Worm (Caenorhabditis elegans) whole organism, mixed stage, embryonic: ENCODE measurements around the gene F38B2.2.

ENCODE experiments used
- M03D4.4 ChIP-seq: sonication (generic microtip); optimal IDR thresholded peaks from 2 replicates; lab custom pipeline; 2017; ENCODE audit warnings: mild to moderate bottlenecking, missing genetic modification characterization, missing compliant biosample characterization
- bed-3 ChIP-seq: fragments of 200-800 bp; sonication (Bioruptor generic); optimal IDR thresholded peaks from 3 replicates; lab custom pipeline; 2018; ENCODE audit warnings: mild to moderate bottlenecking, missing genetic modification characterization, moderate library complexity, missing compliant biosample characterization
- blmp-1 ChIP-seq: fragments of 150-350 bp; optimal IDR thresholded peaks from 2 replicates; lab custom pipeline; 2014; ENCODE audit warnings: missing biosample characterization, missing genetic modification characterization
- ceh-39 ChIP-seq: fragments of 150-350 bp; optimal IDR thresholded peaks from 2 replicates; lab custom pipeline; 2014; ENCODE audit warnings: missing biosample characterization, missing genetic modification characterization
- ceh-43 ChIP-seq: fragments of 200-800 bp; sonication (Bioruptor generic); optimal IDR thresholded peaks from 2 replicates; lab custom pipeline; 2018; ENCODE audit warnings: mild to moderate bottlenecking, missing genetic modification characterization, moderate library complexity, missing compliant biosample characterization
- ceh-83 ChIP-seq: fragments of 200-800 bp; sonication (Bioruptor generic); optimal IDR thresholded peaks from 2 replicates; lab custom pipeline; 2018; ENCODE audit warnings: mild to moderate bottlenecking, missing genetic modification characterization, missing compliant biosample characterization
- ces-1 ChIP-seq: fragments of 150-350 bp; optimal IDR thresholded peaks from 2 replicates; lab custom pipeline; 2014; ENCODE audit warnings: missing biosample characterization, missing genetic modification reagents, missing genetic modification characterization
- cnd-1 ChIP-seq: fragments of 200-800 bp; sonication (Bioruptor generic); optimal IDR thresholded peaks from 2 replicates; lab custom pipeline; 2018; ENCODE audit warnings: mild to moderate bottlenecking, missing genetic modification characterization, missing compliant biosample characterization
- drap-1 ChIP-seq: fragments of 200-800 bp; sonication (Bioruptor generic); optimal IDR thresholded peaks from 3 replicates; lab custom pipeline; 2018; ENCODE audit warnings: mild to moderate bottlenecking, missing genetic modification characterization, missing compliant biosample characterization
- elt-1 ChIP-seq: sonication (generic microtip); optimal IDR thresholded peaks from 2 replicates; lab custom pipeline; 2017; ENCODE audit warnings: missing genetic modification characterization, mild to moderate bottlenecking, missing compliant biosample characterization, antibody characterized with exemption, moderate library complexity, borderline replicate concordance; ENCODE audit not compliant: insufficient read depth
- elt-3 ChIP-seq: fragments of 150-350 bp; optimal IDR thresholded peaks from 2 replicates; lab custom pipeline; 2014; ENCODE audit warnings: missing biosample characterization, missing genetic modification characterization
- ham-2 ChIP-seq: fragments of 200-800 bp; sonication (Bioruptor generic); optimal IDR thresholded peaks from 2 replicates; lab custom pipeline; 2018; ENCODE audit warnings: mild to moderate bottlenecking, missing genetic modification characterization, missing compliant biosample characterization
- hlh-1 ChIP-seq: fragments of 150-350 bp; optimal IDR thresholded peaks from 2 replicates; lab custom pipeline; 2014; ENCODE audit warnings: missing biosample characterization, missing genetic modification reagents, missing genetic modification characterization
- lin-13 ChIP-seq: fragments of 150-350 bp; optimal IDR thresholded peaks from 2 replicates; lab custom pipeline; 2014; ENCODE audit warnings: missing biosample characterization, missing genetic modification characterization
- lin-32 ChIP-seq: fragments of 200-800 bp; sonication (Bioruptor generic); optimal IDR thresholded peaks from 2 replicates; lab custom pipeline; 2018; ENCODE audit warnings: mild to moderate bottlenecking, missing genetic modification characterization, missing compliant biosample characterization
- mep-1 ChIP-seq: fragments of 150-350 bp; optimal IDR thresholded peaks from 2 replicates; lab custom pipeline; 2017; ENCODE audit warnings: missing biosample characterization, missing genetic modification reagents, missing genetic modification characterization, inconsistent platforms
- mls-2 ChIP-seq: sonication (generic microtip); optimal IDR thresholded peaks from 2 replicates; lab custom pipeline; 2016; ENCODE audit warnings: mild to moderate bottlenecking, missing genetic modification characterization, moderate library complexity, missing compliant biosample characterization
- nhr-12 ChIP-seq: fragments of 150-350 bp; optimal IDR thresholded peaks from 2 replicates; lab custom pipeline; 2014; ENCODE audit warnings: missing biosample characterization, missing genetic modification characterization
- nhr-2 ChIP-seq: fragments of 150-350 bp; optimal IDR thresholded peaks from 2 replicates; lab custom pipeline; 2014; ENCODE audit warnings: missing biosample characterization, missing genetic modification characterization
- nhr-237 ChIP-seq: fragments of 150-350 bp; optimal IDR thresholded peaks from 2 replicates; lab custom pipeline; 2014; ENCODE audit warnings: missing biosample characterization, missing genetic modification characterization
- nhr-28 ChIP-seq: fragments of 150-350 bp; optimal IDR thresholded peaks from 2 replicates; lab custom pipeline; 2014; ENCODE audit warnings: missing biosample characterization, missing genetic modification characterization
- nhr-76 ChIP-seq: sonication (generic microtip); optimal IDR thresholded peaks from 2 replicates; lab custom pipeline; 2017; ENCODE audit warnings: missing biosample characterization, missing genetic modification characterization
- pha-4 ChIP-seq: fragments of 150-350 bp; optimal IDR thresholded peaks from 2 replicates; lab custom pipeline; 2018; ENCODE audit warnings: missing biosample characterization, missing genetic modification reagents, missing genetic modification characterization
- sem-2 ChIP-seq: fragments of 200-800 bp; sonication (Bioruptor generic); optimal IDR thresholded peaks from 2 replicates; lab custom pipeline; 2018; ENCODE audit warnings: mild to moderate bottlenecking, missing genetic modification characterization, missing compliant biosample characterization
- snpc-4 ChIP-seq: fragments of 150-350 bp; optimal IDR thresholded peaks from 2 replicates; lab custom pipeline; 2014; ENCODE audit warnings: missing biosample characterization, missing genetic modification characterization
- sptf-1 ChIP-seq: sonication (generic microtip); optimal IDR thresholded peaks from 2 replicates; lab custom pipeline; 2017; ENCODE audit warnings: mild to moderate bottlenecking, missing genetic modification characterization, moderate library complexity, missing compliant biosample characterization
- tbx-8 ChIP-seq: fragments of 200-800 bp; sonication (Bioruptor generic); optimal IDR thresholded peaks from 2 replicates; lab custom pipeline; 2018; ENCODE audit warnings: mild to moderate bottlenecking, missing genetic modification characterization, moderate library complexity, missing compliant biosample characterization
- unc-120 ChIP-seq: sonication (generic microtip); optimal IDR thresholded peaks from 2 replicates; lab custom pipeline; 2017; ENCODE audit warnings: missing genetic modification characterization, missing compliant biosample characterization; ENCODE audit not compliant: poor library complexity, severe bottlenecking
- unc-39 ChIP-seq: fragments of 150-350 bp; optimal IDR thresholded peaks from 2 replicates; lab custom pipeline; 2014; ENCODE audit warnings: missing biosample characterization, missing genetic modification characterization
- zip-8 ChIP-seq: fragments of 150-350 bp; optimal IDR thresholded peaks from 2 replicates; lab custom pipeline; 2014; ENCODE audit warnings: missing biosample characterization, missing genetic modification characterization
- ztf-11 ChIP-seq: fragments of 150-350 bp; optimal IDR thresholded peaks from 2 replicates; lab custom pipeline; 2014; ENCODE audit warnings: missing biosample characterization, missing genetic modification characterization

The F38B2.2 gene

ce11 chrX:11296683-11297365 is 17.6 kb upstream of the F38B2.2 start, which contains the start of gene inx-2:
inx-2 (minus strand) TSS chrX:11296733.
- TF ChIP-seq sem-2 (GFP tag; lab: Kevin White, UChicago): no peak
- no peak for TF ChIP-seq blmp-1
- TF ChIP-seq nhr-237 (tag; lab: Kevin White, UChicago): no peak
- no peak for TF ChIP-seq unc-120 (tag; lab: Kevin White, UChicago)
- TF ChIP-seq M03D4.4 (tag; lab: Kevin White, UChicago): no peak
- no peak for TF ChIP-seq elt-1 (tag; lab: Kevin White, UChicago)
- no peak for TF ChIP-seq ces-1
- TF ChIP-seq elt-3 (tag; lab: Kevin White, UChicago): no peak
- peak; percentile 78 for TF ChIP-seq nhr-2 (tag; lab: Kevin White, UChicago)
- TF ChIP-seq unc-39: no peak
- TF ChIP-seq mls-2: peak; percentile 39
- TF ChIP-seq hlh-1 (tag; lab: Kevin White, UChicago): no peak
- TF ChIP-seq ztf-11 (tag; lab: Kevin White, UChicago): peak; percentile 10
- TF ChIP-seq sptf-1 (tag; lab: Kevin White, UChicago): no peak
- TF ChIP-seq cnd-1 (tag; lab: Kevin White, UChicago): peak; percentile 26
- TF ChIP-seq snpc-4 (tag; lab: Kevin White, UChicago): no peak
- no peak for TF ChIP-seq pha-4 (tag; lab: Kevin White, UChicago)
- TF ChIP-seq ceh-39 (tag; lab: Kevin White, UChicago): peak; percentile 48
- TF ChIP-seq mep-1 (tag; lab: Kevin White, UChicago): peak; percentile 12
- no peak for TF ChIP-seq ceh-83 (GFP tag; lab: Kevin White, UChicago)
- TF ChIP-seq nhr-76 (tag; lab: Kevin White, UChicago): no peak
- no peak for TF ChIP-seq ham-2 (GFP tag; lab: Kevin White, UChicago)
- no peak for TF ChIP-seq nhr-28 (tag; lab: Kevin White, UChicago)
- TF ChIP-seq bed-3: no peak
- TF ChIP-seq, all 35 proteins: peak for 6

ce11 chrX:11290528-11290927 is 11.4 kb upstream of the F38B2.2 start:
- no peak for TF ChIP-seq lin-13 (tag; lab: Kevin White, UChicago)
- TF ChIP-seq, all 35 proteins: peak for 0

DNA sequence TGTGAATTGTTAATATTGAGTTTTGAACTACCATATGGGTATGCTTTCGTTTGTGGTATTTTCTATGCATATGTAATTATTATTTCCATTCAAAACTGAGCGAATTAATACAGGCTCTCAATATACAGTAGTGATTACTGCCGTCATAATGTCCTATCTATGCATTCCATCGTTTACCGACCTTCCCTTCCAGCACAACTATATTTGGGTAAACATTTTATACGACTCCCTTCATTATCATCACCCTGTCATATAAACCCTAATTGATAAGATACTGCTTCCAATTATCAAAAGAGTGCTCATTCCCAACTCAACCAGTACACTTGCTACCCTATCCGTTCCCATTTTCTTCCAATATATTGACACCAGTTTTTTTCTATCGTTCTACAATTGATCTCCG is 10.7 kb upstream of the F38B2.2 start:
- no peak for TF ChIP-seq M03D4.4 (tag; lab: Kevin White, UChicago)
- TF ChIP-seq unc-39: no peak
- TF ChIP-seq elt-1 (tag; lab: Kevin White, UChicago): no peak
- no peak for TF ChIP-seq nhr-76 (tag; lab: Kevin White, UChicago)
- no peak for TF ChIP-seq sem-2 (GFP tag; lab: Kevin White, UChicago)
- no peak for TF ChIP-seq bed-3
- no peak for TF ChIP-seq nhr-2 (tag; lab: Kevin White, UChicago)
- TF ChIP-seq hlh-1 (tag; lab: Kevin White, UChicago): no peak
- no peak for TF ChIP-seq mls-2
- TF ChIP-seq nhr-28 (tag; lab: Kevin White, UChicago): no peak
- no peak for TF ChIP-seq nhr-12 (tag; lab: Kevin White, UChicago)
- TF ChIP-seq ceh-43 (GFP tag; lab: Kevin White, UChicago): no peak
- no peak for TF ChIP-seq lin-32 (GFP tag; lab: Kevin White, UChicago)

ce11 chrX:11287617-11288016 is 8.4 kb upstream of the F38B2.2 start, which contains the start of gene F38B2.4:
F38B2.4 (minus strand) TSS chrX:11287717.
- TF ChIP-seq snpc-4 (tag; lab: Kevin White, UChicago) (no peak), drap-1 (GFP tag; lab: Kevin White, UChicago) (no peak), sptf-1 (tag; lab: Kevin White, UChicago) (no peak), M03D4.4 (tag; lab: Kevin White, UChicago) (no peak), zip-8 (no peak), ham-2 (GFP tag; lab: Kevin White, UChicago) (no peak)
- TF ChIP-seq, all 35 proteins: peak for 0

DNA sequence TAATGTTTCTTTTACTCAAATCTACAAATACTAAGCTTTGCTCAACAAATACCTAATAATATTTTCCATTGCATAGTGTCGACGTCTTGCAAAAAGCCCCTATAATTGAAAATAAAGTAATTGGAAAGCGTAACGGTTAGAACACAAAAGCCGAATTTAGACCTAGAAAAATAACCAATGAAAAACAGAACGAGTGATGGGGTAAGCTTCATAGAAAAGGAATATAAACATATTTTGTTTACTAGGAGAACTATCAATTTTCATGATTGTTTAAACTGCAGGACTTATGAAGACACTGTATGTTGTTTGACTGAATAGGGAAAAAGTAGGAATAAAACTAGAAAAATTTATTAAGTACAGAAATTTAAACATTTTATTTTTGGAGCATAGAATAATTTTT is 7.1 kb upstream of the F38B2.2 start, which contains the start of gene F38B2.3:
Gene F38B2.3 (minus strand): TSS at position 101 of the 400 bp plus-strand sequence.
- no peak for TF ChIP-seq tbx-8 (GFP tag; lab: Kevin White, UChicago)
- TF ChIP-seq nhr-28 (tag; lab: Kevin White, UChicago): no peak
- TF ChIP-seq ham-2 (GFP tag; lab: Kevin White, UChicago): no peak
